Worm (Caenorhabditis elegans): ENCODE data around the gene sru-28.

DNA sequence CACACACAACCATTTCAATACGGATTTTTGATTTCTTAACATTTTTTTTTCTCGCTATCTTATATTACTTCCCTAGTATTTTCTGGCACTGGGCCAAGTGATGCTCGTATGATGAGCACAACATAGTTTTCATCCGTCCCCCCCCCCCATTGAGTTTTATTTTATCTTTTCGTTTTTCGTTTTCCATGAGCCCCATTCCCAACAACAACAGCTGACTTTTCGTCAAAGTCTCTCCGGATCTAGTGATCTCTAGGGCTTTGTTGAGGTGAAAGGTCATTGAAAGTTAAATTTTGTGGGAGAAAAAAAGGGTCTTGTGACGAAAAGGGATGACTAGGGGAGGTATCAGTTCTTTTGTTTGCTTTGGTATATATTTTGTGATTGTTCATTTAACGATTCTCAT is 25.3 kb upstream of the sru-28 start:
- TF ChIP-seq unc-62 (GFP tag; optimal IDR thresholded peaks at IDR 0.05) (no peak), unc-39 (tag; optimal IDR thresholded peaks at IDR 0.05) (no peak), pha-4 (tag; optimal IDR thresholded peaks at IDR 0.05) (no peak), lsy-2 (tag; optimal IDR thresholded peaks at IDR 0.05) (no peak), snpc-4 (tag; optimal IDR thresholded peaks at IDR 0.05) (no peak), blmp-1 (tag; optimal IDR thresholded peaks at IDR 0.05) (no peak), bed-3 (GFP tag; optimal IDR thresholded peaks at IDR 0.05) (no peak), M03D4.4 (tag; optimal IDR thresholded peaks at IDR 0.05) (no peak)
